Worm (Caenorhabditis elegans): ENCODE results near the gene nhr-47.
A peak's percentile ranks its signal among the peaks of the same experiment; 100 is the strongest.
"Not testable (repeated sequence)": the region's sequence is repeated elsewhere in the genome, so short reads cannot be mapped to it uniquely, and the experiment has no call there.

Gene nhr-47

DNA sequence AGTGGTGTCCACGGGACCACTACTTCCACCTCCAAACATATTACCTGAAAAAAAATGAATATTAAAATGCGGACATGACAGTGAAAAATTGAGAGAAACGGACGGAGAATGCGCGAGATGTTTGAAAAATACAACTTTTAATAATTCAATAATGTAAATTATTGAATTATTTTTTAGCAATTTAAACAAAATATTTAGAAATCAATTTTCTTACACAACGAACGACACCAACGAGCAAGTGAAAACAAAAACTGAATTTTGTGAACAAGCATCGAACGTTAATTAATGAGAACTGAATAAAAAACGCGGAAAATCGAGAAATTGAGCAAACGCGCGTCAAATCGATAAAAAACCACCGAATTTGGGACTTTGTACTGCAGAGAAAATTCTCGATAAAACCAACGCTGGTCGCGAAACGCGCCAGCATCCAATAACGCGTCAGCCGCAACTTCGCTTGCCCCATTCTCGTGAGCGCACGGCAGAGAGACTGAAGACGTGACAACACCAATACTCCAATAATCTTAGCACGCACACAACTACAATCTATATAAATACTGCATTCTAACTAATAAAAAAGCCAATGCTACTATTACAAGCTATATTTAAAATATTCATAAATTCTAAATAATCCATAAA is at the start of gene nhr-47, which contains the start of gene dnj-19:
Gene nhr-47, plus strand, starts transcription at position 447 of the 636 bp plus-strand sequence.
Gene dnj-19, minus strand, starts transcription at position 51 of the 636 bp plus-strand sequence.
- peak; percentile 70 for TF ChIP-seq tab-1 (GFP tag; IDR thresholded peaks at IDR 0.05)
- TF ChIP-seq cog-1 (tag; optimal IDR thresholded peaks at IDR 0.05), result peak; percentile 56
- peak; percentile 75; the same call in 1 of the 2 replicates for TF ChIP-seq flt-1 (GFP tag; IDR thresholded peaks at IDR 0.05)
- TF ChIP-seq med-1 (GFP tag; optimal IDR thresholded peaks at IDR 0.05; ENCODE audit: insufficient read depth), result peak; percentile 35
- no peak for TF ChIP-seq klf-2 (GFP tag; conservative IDR thresholded peaks at IDR 0.05)
- 0 out of 2 replicates have a peak, but pooled peaks have one; percentile 39 for TF ChIP-seq T22C8.4 (GFP tag; IDR thresholded peaks at IDR 0.05)
- peak; percentile 71; the same call in 1 of the 2 replicates for TF ChIP-seq ztf-23 (GFP tag; IDR thresholded peaks at IDR 0.05)
- TF ChIP-seq ztf-29 (GFP tag; IDR thresholded peaks at IDR 0.05), result no peak
- no peak for TF ChIP-seq ref-1 (GFP tag; conservative IDR thresholded peaks at IDR 0.05)

DNA sequence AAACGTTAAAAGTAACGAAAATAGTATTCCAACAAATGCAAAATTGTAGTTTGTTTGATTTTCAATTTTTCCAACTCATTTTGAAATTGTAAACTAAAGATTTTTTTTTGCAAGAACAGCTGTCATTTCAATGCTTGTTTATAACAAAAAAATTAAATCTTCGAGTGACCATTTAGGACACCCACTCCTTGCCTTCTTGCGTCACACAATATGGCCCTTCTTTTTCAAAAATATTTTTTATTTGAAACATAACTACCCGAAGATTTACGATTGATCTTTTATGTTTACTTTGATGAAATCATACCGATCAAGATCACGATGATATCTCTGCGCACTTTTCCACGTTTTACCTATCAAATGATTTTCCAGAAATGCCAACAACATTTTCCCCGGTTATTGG is 45.2 kb upstream of the nhr-47 start, which contains the start of gene ZC317.2:
Gene ZC317.2, plus strand, starts transcription at position 301 of the 400 bp plus-strand sequence.
- TF ChIP-seq flt-1 (GFP tag; IDR thresholded peaks at IDR 0.05), result no peak
- TF ChIP-seq ref-1 (GFP tag; conservative IDR thresholded peaks at IDR 0.05), result no peak
- no peak for TF ChIP-seq med-1 (GFP tag; optimal IDR thresholded peaks at IDR 0.05; ENCODE audit: insufficient read depth)
- TF ChIP-seq tab-1 (GFP tag; IDR thresholded peaks at IDR 0.05), result no peak
- TF ChIP-seq T22C8.4 (GFP tag; IDR thresholded peaks at IDR 0.05), result no peak
- no peak for TF ChIP-seq cog-1 (tag; optimal IDR thresholded peaks at IDR 0.05)
- TF ChIP-seq ztf-23 (GFP tag; IDR thresholded peaks at IDR 0.05), result no peak
- TF ChIP-seq klf-2 (GFP tag; conservative IDR thresholded peaks at IDR 0.05), result no peak
- no peak for TF ChIP-seq ztf-29 (GFP tag; IDR thresholded peaks at IDR 0.05)

DNA sequence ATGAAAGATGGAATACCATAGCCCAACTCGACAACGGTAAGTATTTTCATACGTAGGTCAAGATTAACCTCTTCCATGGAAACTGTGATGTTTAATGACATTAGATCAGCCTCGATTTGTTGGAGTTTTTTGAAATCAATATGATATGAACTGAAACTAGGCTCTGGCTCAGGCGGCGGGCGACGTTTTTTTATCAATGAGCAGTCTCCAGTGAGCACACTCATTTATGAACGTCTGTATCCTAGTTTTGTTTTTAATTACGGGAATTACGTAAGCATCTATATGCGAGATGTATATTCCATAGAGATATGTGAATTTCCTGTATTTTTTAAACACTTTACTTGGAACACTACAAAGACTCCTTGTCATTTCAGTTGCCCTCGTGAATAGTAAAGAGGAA is 42.2 kb upstream of the nhr-47 start, which contains the start of gene srg-67:
Gene srg-67, minus strand, starts transcription at position 101 of the 400 bp plus-strand sequence.
- TF ChIP-seq ztf-23 (GFP tag; IDR thresholded peaks at IDR 0.05) (no peak), T22C8.4 (GFP tag; IDR thresholded peaks at IDR 0.05) (no peak), flt-1 (GFP tag; IDR thresholded peaks at IDR 0.05) (no peak), ztf-29 (GFP tag; IDR thresholded peaks at IDR 0.05) (no peak), tab-1 (GFP tag; IDR thresholded peaks at IDR 0.05) (no peak)

DNA sequence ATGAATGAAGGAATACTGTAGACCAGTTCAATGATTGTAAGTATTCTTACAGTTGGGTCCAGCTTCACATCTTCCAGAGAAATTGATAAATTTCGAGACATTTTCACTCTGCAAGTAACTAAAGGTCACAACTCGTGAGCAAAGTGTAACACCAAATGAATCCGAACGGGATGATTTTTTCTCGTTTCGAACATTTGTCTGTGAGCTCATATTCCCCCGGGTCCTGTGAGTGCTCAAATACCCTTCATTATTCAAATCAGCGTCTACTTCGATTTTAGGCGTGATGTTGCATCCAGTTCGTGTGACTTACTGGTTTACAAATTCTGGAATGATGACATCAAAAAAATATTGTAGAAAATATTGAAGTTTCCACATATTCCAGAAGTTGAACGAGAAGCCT is 39.7 kb upstream of the nhr-47 start, which contains the start of gene srg-68:
Gene srg-68, minus strand, starts transcription at position 101 of the 400 bp plus-strand sequence.
- TF ChIP-seq T22C8.4 (GFP tag; IDR thresholded peaks at IDR 0.05), result no peak
- TF ChIP-seq ztf-23 (GFP tag; IDR thresholded peaks at IDR 0.05), result no peak
- no peak for TF ChIP-seq flt-1 (GFP tag; IDR thresholded peaks at IDR 0.05)
- TF ChIP-seq ref-1 (GFP tag; conservative IDR thresholded peaks at IDR 0.05), result no peak
- no peak for TF ChIP-seq tab-1 (GFP tag; IDR thresholded peaks at IDR 0.05)
- TF ChIP-seq med-1 (GFP tag; optimal IDR thresholded peaks at IDR 0.05; ENCODE audit: insufficient read depth), result no peak
- TF ChIP-seq ztf-29 (GFP tag; IDR thresholded peaks at IDR 0.05), result no peak
- TF ChIP-seq cog-1 (tag; optimal IDR thresholded peaks at IDR 0.05), result no peak
- TF ChIP-seq klf-2 (GFP tag; conservative IDR thresholded peaks at IDR 0.05), result no peak

DNA sequence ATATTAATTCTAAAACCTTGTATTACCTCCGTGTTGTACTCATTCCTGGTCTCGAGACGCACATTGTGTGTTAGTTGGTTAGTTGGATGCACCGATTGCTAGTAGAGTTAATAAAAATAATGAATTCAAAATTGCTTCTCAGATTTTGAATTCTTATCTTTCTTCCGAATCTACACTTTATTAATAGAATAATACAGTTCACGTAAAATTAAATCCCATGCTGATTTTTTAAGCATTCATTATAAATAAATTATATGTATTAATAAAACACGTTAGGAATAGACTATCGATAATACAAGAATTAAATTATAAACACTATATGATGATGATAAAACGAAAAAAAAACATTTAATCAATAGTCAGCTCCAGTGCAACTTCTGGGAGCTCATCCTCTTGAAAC is 36.6 kb upstream of the nhr-47 start, which contains the start of gene ZC317.6:
Gene ZC317.6, minus strand, starts transcription at position 101 of the 400 bp plus-strand sequence.
- not testable (repeated sequence) for TF ChIP-seq flt-1 (GFP tag; IDR thresholded peaks at IDR 0.05); med-1 (GFP tag; optimal IDR thresholded peaks at IDR 0.05; ENCODE audit: insufficient read depth); tab-1 (GFP tag; IDR thresholded peaks at IDR 0.05)

DNA sequence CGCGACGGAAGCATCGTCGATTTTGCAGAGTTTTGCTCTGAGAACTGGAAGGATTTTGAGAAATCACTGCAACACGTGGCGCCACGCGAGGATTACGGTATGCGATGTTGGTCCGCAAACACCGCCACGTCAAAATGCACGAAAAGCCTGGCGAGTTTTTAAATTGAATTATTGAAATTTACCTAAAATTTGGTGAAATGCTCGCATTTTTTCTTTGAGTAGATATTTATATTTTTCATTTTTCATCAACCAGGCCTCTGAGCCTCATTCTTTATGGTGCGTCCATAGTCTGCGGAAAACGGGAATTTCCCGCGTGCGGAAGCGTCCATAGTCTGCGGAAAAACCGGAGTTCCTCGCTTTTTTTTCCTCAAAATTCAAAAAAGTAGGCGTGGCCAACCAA is 34.1 kb upstream of the nhr-47 start, which contains the start of gene ZC317.7:
Gene ZC317.7, minus strand, starts transcription at position 101 of the 400 bp plus-strand sequence.
- not testable (repeated sequence) for TF ChIP-seq klf-2 (GFP tag; conservative IDR thresholded peaks at IDR 0.05); flt-1 (GFP tag; IDR thresholded peaks at IDR 0.05); cog-1 (tag; optimal IDR thresholded peaks at IDR 0.05)

DNA sequence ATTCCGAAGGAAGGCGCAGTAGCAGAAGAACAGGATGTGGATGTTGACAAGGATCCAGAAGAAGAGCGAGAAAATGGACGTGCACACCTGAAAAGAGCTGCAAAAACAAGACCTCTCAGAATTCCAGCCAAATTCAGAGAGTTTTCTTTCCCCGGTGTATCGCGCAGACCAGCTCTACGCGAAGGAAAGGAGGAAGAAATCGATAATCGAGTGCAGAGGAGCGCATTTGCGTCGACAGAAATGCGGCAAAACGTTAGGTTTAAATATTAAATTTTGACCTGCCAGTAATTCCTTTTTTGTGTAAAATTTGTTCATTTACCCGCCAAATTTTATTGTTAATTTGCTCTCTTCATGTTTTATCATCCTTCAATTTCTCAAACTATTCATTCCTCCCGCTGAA is 27.3 kb upstream of the nhr-47 start:
- TF ChIP-seq T22C8.4 (GFP tag; IDR thresholded peaks at IDR 0.05) (peak; percentile 76), ztf-29 (GFP tag; IDR thresholded peaks at IDR 0.05) (no peak)

DNA sequence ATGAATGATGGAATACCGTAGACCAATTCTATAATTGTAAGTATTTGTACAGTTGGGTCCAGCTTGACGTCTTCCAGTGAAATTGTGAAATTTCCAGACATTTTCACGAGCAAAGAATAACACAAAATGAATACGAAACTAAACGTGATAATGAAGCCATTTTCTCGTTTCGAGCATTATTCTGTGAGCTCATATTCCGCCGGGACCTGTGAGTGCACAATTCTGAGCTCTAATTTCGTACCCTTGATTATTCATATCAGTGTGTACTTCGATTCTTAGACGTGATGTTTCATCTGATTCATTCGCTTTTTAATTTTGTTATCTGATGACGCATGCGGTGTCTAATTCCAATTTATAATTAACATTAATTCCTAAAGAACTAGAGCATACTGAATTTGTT is 22.7 kb upstream of the nhr-47 start, which contains the start of gene srg-66:
Gene srg-66, minus strand, starts transcription at position 101 of the 400 bp plus-strand sequence.
- no peak for TF ChIP-seq flt-1 (GFP tag; IDR thresholded peaks at IDR 0.05)
- no peak for TF ChIP-seq tab-1 (GFP tag; IDR thresholded peaks at IDR 0.05)
- TF ChIP-seq ztf-23 (GFP tag; IDR thresholded peaks at IDR 0.05), result no peak
- no peak for TF ChIP-seq cog-1 (tag; optimal IDR thresholded peaks at IDR 0.05)
- TF ChIP-seq ref-1 (GFP tag; conservative IDR thresholded peaks at IDR 0.05), result no peak
- no peak for TF ChIP-seq T22C8.4 (GFP tag; IDR thresholded peaks at IDR 0.05)

DNA sequence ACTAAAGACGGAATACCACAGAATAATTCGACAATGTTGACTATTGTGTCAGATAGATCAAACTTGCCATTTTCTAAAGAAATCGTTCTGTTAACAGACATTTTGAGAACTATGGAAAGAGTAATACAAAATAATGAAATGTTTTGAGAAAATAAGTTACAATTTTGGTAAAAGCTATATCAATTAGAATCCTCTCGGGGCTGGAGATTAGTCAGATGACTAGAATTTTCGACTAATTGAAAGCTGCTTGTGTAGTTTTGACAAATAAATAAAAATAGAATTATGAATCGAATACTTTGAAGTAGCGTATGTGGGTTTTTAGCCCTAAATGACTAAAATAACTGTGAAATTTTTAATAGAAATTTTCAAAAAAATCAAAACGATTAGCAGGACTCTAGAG is 20.2 kb upstream of the nhr-47 start, which contains the start of gene srg-65:
Gene srg-65, minus strand, starts transcription at position 101 of the 400 bp plus-strand sequence.
- no peak for TF ChIP-seq T22C8.4 (GFP tag; IDR thresholded peaks at IDR 0.05)
- TF ChIP-seq cog-1 (tag; optimal IDR thresholded peaks at IDR 0.05), result no peak
- TF ChIP-seq tab-1 (GFP tag; IDR thresholded peaks at IDR 0.05), result no peak
- TF ChIP-seq flt-1 (GFP tag; IDR thresholded peaks at IDR 0.05), result no peak
- no peak for TF ChIP-seq klf-2 (GFP tag; conservative IDR thresholded peaks at IDR 0.05)
- TF ChIP-seq ztf-29 (GFP tag; IDR thresholded peaks at IDR 0.05), result no peak
- TF ChIP-seq med-1 (GFP tag; optimal IDR thresholded peaks at IDR 0.05; ENCODE audit: insufficient read depth), result no peak
- TF ChIP-seq ref-1 (GFP tag; conservative IDR thresholded peaks at IDR 0.05), result no peak
- no peak for TF ChIP-seq ztf-23 (GFP tag; IDR thresholded peaks at IDR 0.05)

DNA sequence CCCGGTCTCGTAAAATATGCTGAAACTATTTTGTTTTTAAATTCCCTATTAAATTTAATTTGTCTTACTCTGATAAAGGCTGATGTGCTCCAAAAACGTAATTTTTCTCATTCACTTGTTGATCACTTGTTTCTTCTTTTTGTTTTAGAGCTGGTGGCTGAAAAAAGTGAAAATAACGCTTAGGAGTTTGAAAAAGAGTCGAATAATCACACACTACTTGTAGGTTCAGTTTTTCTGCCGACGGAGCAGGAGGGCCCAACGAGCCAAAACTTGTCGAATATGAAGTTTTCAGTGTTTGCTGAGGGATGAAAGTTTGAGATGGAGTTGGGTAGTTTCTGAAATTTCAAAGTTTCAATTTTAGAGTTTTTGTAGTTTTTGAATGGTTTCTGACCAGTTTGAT is 17.9 kb upstream of the nhr-47 start:
- TF ChIP-seq tab-1 (GFP tag; IDR thresholded peaks at IDR 0.05) (no peak), ztf-23 (GFP tag; IDR thresholded peaks at IDR 0.05) (no peak), ztf-29 (GFP tag; IDR thresholded peaks at IDR 0.05) (no peak), cog-1 (tag; optimal IDR thresholded peaks at IDR 0.05) (no peak), flt-1 (GFP tag; IDR thresholded peaks at IDR 0.05) (no peak), ref-1 (GFP tag; conservative IDR thresholded peaks at IDR 0.05) (no peak), med-1 (GFP tag; optimal IDR thresholded peaks at IDR 0.05; ENCODE audit: insufficient read depth) (no peak), T22C8.4 (GFP tag; IDR thresholded peaks at IDR 0.05) (no peak), klf-2 (GFP tag; conservative IDR thresholded peaks at IDR 0.05) (no peak)

Data from whole organism, midembryonic.